Fruit fly (Drosophila melanogaster) whole organism, prepupa: ENCODE results near the gene tsl.

Source experiments
- Blimp-1 ChIP-seq: fragments of 200-800 bp; sonication (Bioruptor generic); optimal IDR thresholded peaks from 3 replicates; lab custom pipeline; 2017; ENCODE audit warnings: missing biosample characterization, missing genetic modification characterization, mild to moderate bottlenecking, moderate library complexity, missing genetic modification reagents
- CG10631 ChIP-seq: fragments of 200-800 bp; sonication (Bioruptor generic); optimal IDR thresholded peaks from 2 replicates; lab custom pipeline; 2016; ENCODE audit warnings: missing biosample characterization, missing genetic modification characterization
- CG11294 ChIP-seq: fragments of 200-800 bp; sonication (Bioruptor generic); IDR thresholded peaks from 2 replicates; pipeline ENCODE4 v1.3.6; 2022; ENCODE audit warnings: missing biosample characterization, missing genetic modification characterization
- CG11762 ChIP-seq: fragments of 200-800 bp; sonication (Bioruptor generic); optimal IDR thresholded peaks from 3 replicates; lab custom pipeline; 2016; ENCODE audit warnings: missing biosample characterization, missing genetic modification characterization; ENCODE audit not compliant: insufficient read depth
- CG15336 ChIP-seq: fragments of 200-800 bp; sonication (Bioruptor generic); IDR thresholded peaks from 2 replicates; pipeline ENCODE4 v1.3.6; 2022; ENCODE audit warnings: missing biosample characterization, missing genetic modification characterization
- CG1621 ChIP-seq: fragments of 200-800 bp; sonication (Bioruptor generic); optimal IDR thresholded peaks from 3 replicates; lab custom pipeline; 2018; ENCODE audit warnings: missing biosample characterization, mild to moderate bottlenecking, missing genetic modification characterization
- CG16779 ChIP-seq: fragments of 200-800 bp; sonication (Bioruptor generic); optimal IDR thresholded peaks from 3 replicates; lab custom pipeline; 2017; ENCODE audit warnings: missing biosample characterization, mild to moderate bottlenecking, missing genetic modification characterization
- CG3032 ChIP-seq: fragments of 200-800 bp; optimal IDR thresholded peaks from 2 replicates; lab custom pipeline; 2019; ENCODE audit warnings: missing biosample characterization, mild to moderate bottlenecking, missing genetic modification characterization, moderate library complexity
- CG31627 ChIP-seq: fragments of 200-800 bp; sonication (Bioruptor generic); optimal IDR thresholded peaks from 3 replicates; lab custom pipeline; 2016; ENCODE audit warnings: missing biosample characterization, missing genetic modification characterization
- CG32006 ChIP-seq: fragments of 200-800 bp; sonication (Bioruptor generic); optimal IDR thresholded peaks from 3 replicates; lab custom pipeline; 2017; ENCODE audit warnings: missing biosample characterization, mild to moderate bottlenecking, missing genetic modification characterization
- CG34406 ChIP-seq: fragments of 200-800 bp; sonication (Bioruptor generic); optimal IDR thresholded peaks from 3 replicates; lab custom pipeline; 2016; ENCODE audit warnings: missing biosample characterization, missing genetic modification characterization
- CG3919 ChIP-seq: fragments of 200-800 bp; sonication (Bioruptor generic); optimal IDR thresholded peaks from 3 replicates; lab custom pipeline; 2016; ENCODE audit warnings: missing biosample characterization, missing genetic modification characterization
- CG4318 ChIP-seq: fragments of 200-800 bp; sonication (Bioruptor generic); optimal IDR thresholded peaks from 3 replicates; lab custom pipeline; 2017; ENCODE audit warnings: missing biosample characterization, mild to moderate bottlenecking, missing genetic modification characterization
- CG6276 ChIP-seq: fragments of 200-800 bp; sonication (Bioruptor generic); optimal IDR thresholded peaks from 2 replicates; lab custom pipeline; 2017; ENCODE audit warnings: missing biosample characterization, mild to moderate bottlenecking, missing genetic modification characterization
- CG6792 ChIP-seq: fragments of 200-800 bp; sonication (Bioruptor generic); optimal IDR thresholded peaks from 3 replicates; lab custom pipeline; 2016; ENCODE audit warnings: missing biosample characterization, missing genetic modification characterization
- CG6808 ChIP-seq: fragments of 200-800 bp; sonication (Bioruptor generic); optimal IDR thresholded peaks from 3 replicates; lab custom pipeline; 2017; ENCODE audit warnings: missing biosample characterization, missing genetic modification characterization, mild to moderate bottlenecking, moderate library complexity, missing genetic modification reagents
- CG6854 ChIP-seq: fragments of 200-800 bp; sonication (Bioruptor generic); optimal IDR thresholded peaks from 2 replicates; lab custom pipeline; 2017; ENCODE audit warnings: missing biosample characterization, mild to moderate bottlenecking, missing genetic modification characterization
- CG8319 ChIP-seq: fragments of 200-800 bp; sonication (Bioruptor generic); optimal IDR thresholded peaks from 3 replicates; lab custom pipeline; 2016; ENCODE audit warnings: missing biosample characterization, missing genetic modification characterization
- CG8632 ChIP-seq: fragments of 200-800 bp; sonication (Bioruptor generic); optimal IDR thresholded peaks from 3 replicates; lab custom pipeline; 2016; ENCODE audit warnings: missing biosample characterization, missing genetic modification characterization
- CG9139 ChIP-seq: fragments of 200-800 bp; sonication (Bioruptor generic); optimal IDR thresholded peaks from 3 replicates; lab custom pipeline; 2017; ENCODE audit warnings: missing biosample characterization, mild to moderate bottlenecking, missing genetic modification characterization
- Eip75B ChIP-seq: fragments of 200-800 bp; sonication (Bioruptor generic); optimal IDR thresholded peaks from 3 replicates; lab custom pipeline; 2016; ENCODE audit warnings: missing biosample characterization, missing genetic modification characterization
- Eip78C ChIP-seq: fragments of 200-800 bp; sonication (Bioruptor generic); peaks from one replicate; lab custom pipeline; 2016; ENCODE audit warnings: missing biosample characterization, missing genetic modification characterization
- Eip93F ChIP-seq: fragments of 200-800 bp; sonication (Bioruptor generic); optimal IDR thresholded peaks from 2 replicates; lab custom pipeline; 2016; ENCODE audit warnings: missing biosample characterization, mild to moderate bottlenecking, missing genetic modification characterization
- Ets21C ChIP-seq: fragments of 200-800 bp; sonication (Bioruptor generic); optimal IDR thresholded peaks from 3 replicates; lab custom pipeline; 2016; ENCODE audit warnings: missing biosample characterization, missing genetic modification characterization
- Ets96B ChIP-seq: fragments of 200-800 bp; optimal IDR thresholded peaks from 2 replicates; lab custom pipeline; 2019; ENCODE audit warnings: missing biosample characterization, mild to moderate bottlenecking, missing genetic modification characterization, moderate library complexity
- Gug ChIP-seq: fragments of 200-800 bp; sonication (Bioruptor generic); IDR thresholded peaks from 2 replicates; pipeline ENCODE4 v1.3.6; 2022; ENCODE audit warnings: missing biosample characterization, missing genetic modification characterization
- Hr38 ChIP-seq: sonication (Bioruptor generic); optimal IDR thresholded peaks from 2 replicates; lab custom pipeline; 2016; ENCODE audit warnings: missing biosample characterization, missing genetic modification characterization
- Hr4 ChIP-seq: fragments of 200-800 bp; sonication (Bioruptor generic); optimal IDR thresholded peaks from 3 replicates; lab custom pipeline; 2016; ENCODE audit warnings: missing biosample characterization, missing genetic modification characterization
- Lpt ChIP-seq: fragments of 200-800 bp; sonication (Bioruptor generic); optimal IDR thresholded peaks from 3 replicates; lab custom pipeline; 2016; ENCODE audit warnings: missing biosample characterization, missing genetic modification characterization
- Met ChIP-seq: fragments of 200-800 bp; sonication (Bioruptor generic); optimal IDR thresholded peaks from 3 replicates; lab custom pipeline; 2016; ENCODE audit warnings: missing biosample characterization, missing genetic modification characterization
- OdsH ChIP-seq: fragments of 200-800 bp; sonication (Bioruptor generic); optimal IDR thresholded peaks from 3 replicates; lab custom pipeline; 2016; ENCODE audit warnings: missing biosample characterization, missing genetic modification characterization
- Smox ChIP-seq: fragments of 200-800 bp; sonication (Bioruptor generic); optimal IDR thresholded peaks from 3 replicates; lab custom pipeline; 2016; ENCODE audit warnings: missing biosample characterization, missing genetic modification characterization
- Sox14 ChIP-seq: fragments of 200-800 bp; sonication (Bioruptor generic); optimal IDR thresholded peaks from 3 replicates; lab custom pipeline; 2016; ENCODE audit warnings: missing biosample characterization, missing genetic modification characterization
- Sox15 ChIP-seq: fragments of 200-800 bp; sonication (Bioruptor generic); optimal IDR thresholded peaks from 3 replicates; lab custom pipeline; 2016; ENCODE audit warnings: missing biosample characterization, missing genetic modification characterization
- achi ChIP-seq: fragments of 200-800 bp; sonication (Bioruptor generic); optimal IDR thresholded peaks from 3 replicates; lab custom pipeline; 2016; ENCODE audit warnings: missing biosample characterization, missing genetic modification characterization
- acj6 ChIP-seq: fragments of 200-800 bp; sonication (Bioruptor generic); optimal IDR thresholded peaks from 3 replicates; lab custom pipeline; 2016; ENCODE audit warnings: missing biosample characterization, missing genetic modification characterization
- cyc ChIP-seq: fragments of 200-800 bp; sonication (Bioruptor generic); optimal IDR thresholded peaks from 3 replicates; lab custom pipeline; 2016; ENCODE audit warnings: missing biosample characterization, missing genetic modification characterization
- dac ChIP-seq: fragments of 200-800 bp; sonication (Bioruptor generic); optimal IDR thresholded peaks from 2 replicates; lab custom pipeline; 2017; ENCODE audit warnings: missing biosample characterization, mild to moderate bottlenecking, missing genetic modification characterization
- dsx ChIP-seq: fragments of 200-800 bp; optimal IDR thresholded peaks from 3 replicates; lab custom pipeline; 2019; ENCODE audit warnings: missing biosample characterization, mild to moderate bottlenecking, missing genetic modification characterization, moderate library complexity; ENCODE audit not compliant: poor library complexity, severe bottlenecking
- eg ChIP-seq: fragments of 200-800 bp; sonication (Bioruptor generic); IDR thresholded peaks from 3 replicates; pipeline ENCODE4 v1.3.6; 2022; ENCODE audit warnings: missing biosample characterization, missing genetic modification characterization
- fd59A ChIP-seq: fragments of 200-800 bp; sonication (Bioruptor generic); optimal IDR thresholded peaks from 2 replicates; lab custom pipeline; 2017; ENCODE audit warnings: missing biosample characterization, mild to moderate bottlenecking, missing genetic modification characterization, missing genetic modification reagents
- fd85E ChIP-seq: fragments of 200-800 bp; sonication (Bioruptor generic); optimal IDR thresholded peaks from 3 replicates; lab custom pipeline; 2016; ENCODE audit warnings: missing biosample characterization, missing genetic modification characterization
- fkh ChIP-seq: fragments of 200-800 bp; sonication (Bioruptor generic); optimal IDR thresholded peaks from 3 replicates; lab custom pipeline; 2017; ENCODE audit warnings: missing biosample characterization, mild to moderate bottlenecking, missing genetic modification characterization, moderate library complexity
- lz ChIP-seq: fragments of 200-800 bp; sonication (Bioruptor generic); optimal IDR thresholded peaks from 3 replicates; lab custom pipeline; 2016; ENCODE audit warnings: missing biosample characterization, missing genetic modification characterization
- net ChIP-seq: fragments of 200-800 bp; sonication (Bioruptor generic); optimal IDR thresholded peaks from 3 replicates; lab custom pipeline; 2016; ENCODE audit warnings: missing biosample characterization, missing genetic modification characterization
- pdm3 ChIP-seq: fragments of 200-800 bp; sonication (Bioruptor generic); optimal IDR thresholded peaks from 3 replicates; lab custom pipeline; 2016; ENCODE audit warnings: missing biosample characterization, missing genetic modification characterization
- salr ChIP-seq, 2 experiments: fragments of 200-800 bp; sonication (Bioruptor generic); optimal IDR thresholded peaks; 3 replicates each; lab custom pipeline; 2016 to 2018; ENCODE audit warnings: missing biosample characterization in 2 of 2, missing genetic modification characterization in 2 of 2, mild to moderate bottlenecking in 1 of 2
- spab ChIP-seq: fragments of 200-800 bp; sonication (Bioruptor generic); optimal IDR thresholded peaks from 2 replicates; lab custom pipeline; 2017; ENCODE audit warnings: missing biosample characterization, mild to moderate bottlenecking, missing genetic modification characterization, missing genetic modification reagents
- ss ChIP-seq, 2 experiments: fragments of 200-800 bp; sonication (Bioruptor generic); optimal IDR thresholded peaks; 2 replicates in 1 of 2; 3 replicates in 1 of 2; lab custom pipeline; 2017 to 2018; ENCODE audit warnings: mild to moderate bottlenecking in 2 of 2, missing biosample characterization in 2 of 2, missing genetic modification characterization in 2 of 2, moderate library complexity in 1 of 2
- svp ChIP-seq: fragments of 200-800 bp; sonication (Bioruptor generic); peaks from one replicate; lab custom pipeline; 2016; ENCODE audit warnings: missing biosample characterization, missing genetic modification characterization
- topi ChIP-seq: fragments of 200-800 bp; sonication (Bioruptor generic); optimal IDR thresholded peaks from 3 replicates; lab custom pipeline; 2016; ENCODE audit warnings: missing biosample characterization, missing genetic modification characterization
- vri ChIP-seq: fragments of 200-800 bp; sonication (Bioruptor generic); optimal IDR thresholded peaks from 3 replicates; lab custom pipeline; 2016; ENCODE audit warnings: missing biosample characterization, mild to moderate bottlenecking, missing genetic modification characterization

tsl gene

DNA sequence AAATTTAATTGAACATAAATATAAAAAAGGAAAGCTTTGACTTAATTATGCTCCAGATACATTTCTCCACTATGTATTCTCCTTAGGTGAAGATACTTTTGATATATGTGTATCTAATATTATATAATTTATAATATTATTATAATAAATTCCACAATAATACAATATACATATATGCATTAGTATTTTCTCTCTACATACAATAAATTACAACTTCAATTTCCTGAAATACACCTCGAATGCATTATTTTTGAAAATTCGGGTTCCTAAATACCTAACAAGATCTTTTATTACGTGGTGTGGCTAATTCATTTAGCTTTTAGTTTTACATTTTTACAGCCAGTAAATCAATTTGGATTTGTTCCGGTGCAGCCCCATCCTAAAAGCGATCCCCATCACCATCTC lies 48.0 kb upstream of the tsl start:
- TF ChIP-seq achi (peak; percentile 61), Met (GFP tag; lab: Kevin White, UChicago) (no peak), Eip93F (no peak), topi (GFP tag; lab: Kevin White, UChicago) (no peak), Sox15 (no peak), dsx (peak; percentile 34), Smox (no peak), CG1621 (tag; lab: Kevin White, UChicago) (peak; percentile 18), acj6 (GFP tag; lab: Kevin White, UChicago) (peak; percentile 15), OdsH (peak; percentile 25), CG32006 (GFP tag; lab: Kevin White, UChicago) (peak; percentile 91), CG6276 (peak; percentile 82), fkh (GFP tag; lab: Kevin White, UChicago) (no peak), CG6808 (peak; percentile 74), Gug (0 out of 2 replicates have a peak, but pooled peaks have one; percentile 14), dac (no peak), Ets96B (tag; lab: Kevin White, UChicago) (peak; percentile 78), CG31627 (GFP tag; lab: Kevin White, UChicago) (no peak), Hr38 (GFP tag; lab: Kevin White, UChicago) (no peak), CG34406 (GFP tag; lab: Kevin White, UChicago) (peak; percentile 10), CG15336 (GFP tag; lab: Robert Waterston, UW) (peak; percentile 69), Lpt (GFP tag; lab: Kevin White, UChicago) (no peak), vri (GFP tag; lab: Kevin White, UChicago) (no peak), CG8319 (no peak), CG6854 (no peak), CG16779 (tag; lab: Kevin White, UChicago) (peak; percentile 25), net (GFP tag; lab: Kevin White, UChicago) (no peak), CG9139 (GFP tag; lab: Kevin White, UChicago) (no peak), eg (GFP tag; lab: Robert Waterston, UW) (peak; percentile 19; the same call in 1 of the 3 replicates), fd85E (GFP tag; lab: Kevin White, UChicago) (no peak), pdm3 (GFP tag; lab: Kevin White, UChicago) (peak; percentile 34), CG3919 (peak; percentile 58), salr (GFP tag; optimal IDR thresholded peaks at IDR 0.05; lab: Kevin White, UChicago) (peak in 1 of 2 experiments; percentile 70), svp (GFP tag; lab: Kevin White, UChicago) (no peak), Blimp-1 (no peak), Hr4 (GFP tag; lab: Kevin White, UChicago) (peak; percentile 56), CG6792 (no peak), CG4318 (GFP tag; lab: Kevin White, UChicago) (peak; percentile 82), lz (GFP tag; lab: Kevin White, UChicago) (no peak), CG10631 (GFP tag; lab: Kevin White, UChicago) (peak; percentile 76), ss (GFP tag; optimal IDR thresholded peaks at IDR 0.05; lab: Kevin White, UChicago) (peak; percentile 62 to 66), spab (GFP tag; lab: Kevin White, UChicago) (peak; percentile 76), Eip78C (GFP tag; lab: Kevin White, UChicago) (peak; percentile 62), CG11762 (GFP tag; lab: Kevin White, UChicago) (peak; percentile 69), CG11294 (GFP tag; lab: Robert Waterston, UW) (no peak), Ets21C (GFP tag; lab: Kevin White, UChicago) (no peak), cyc (GFP tag; lab: Kevin White, UChicago) (no peak), Eip75B (GFP tag; lab: Kevin White, UChicago) (no peak), CG3032 (tag; lab: Kevin White, UChicago) (peak; percentile 76), CG8632 (GFP tag; lab: Kevin White, UChicago) (peak; percentile 37), Sox14 (GFP tag; lab: Kevin White, UChicago) (no peak), fd59A (GFP tag; lab: Kevin White, UChicago) (peak; percentile 10)
